Worm (Caenorhabditis elegans) whole organism, L1 larva: ENCODE results near the gene F55G1.15.

Experiments used
- C16A3.4 ChIP-seq: fragments of 150-350 bp; optimal IDR thresholded peaks from 2 replicates; lab custom pipeline; 2014; ENCODE audit warnings: missing biosample characterization, missing genetic modification characterization
- Y116A8C.19 ChIP-seq: sonication (generic microtip); optimal IDR thresholded peaks from 2 replicates; lab custom pipeline; 2016; ENCODE audit warnings: missing compliant biosample characterization, missing genetic modification characterization, borderline replicate concordance
- ceh-63 ChIP-seq: fragments of 200-800 bp; sonication (Bioruptor generic); optimal IDR thresholded peaks from 2 replicates; lab custom pipeline; 2018; ENCODE audit warnings: mild to moderate bottlenecking, missing genetic modification characterization, missing compliant biosample characterization
- ceh-8 ChIP-seq: fragments of 200-800 bp; sonication (Bioruptor generic); optimal IDR thresholded peaks from 2 replicates; lab custom pipeline; 2018; ENCODE audit warnings: mild to moderate bottlenecking, missing genetic modification characterization, moderate library complexity, missing compliant biosample characterization
- ceh-90 ChIP-seq: sonication (generic microtip); optimal IDR thresholded peaks from 2 replicates; lab custom pipeline; 2016; ENCODE audit warnings: missing genetic modification characterization, missing compliant biosample characterization
- dsc-1 ChIP-seq: sonication (generic microtip); optimal IDR thresholded peaks from 2 replicates; lab custom pipeline; 2016; ENCODE audit warnings: mild to moderate bottlenecking, missing genetic modification characterization, missing compliant biosample characterization
- efl-1 ChIP-seq, 4 experiments: fragments of 150-350 bp; optimal IDR thresholded peaks in 3 of 4; peaks in 1 of 4; 1 replicate in 1 of 4; 2 replicates in 3 of 4; lab custom pipeline; 2014; ENCODE audit warnings: missing biosample characterization in 2 of 4, missing genetic modification characterization in 2 of 4, missing genetic modification reagents in 2 of 4
- efl-3 ChIP-seq: fragments of 200-800 bp; sonication (Bioruptor generic); optimal IDR thresholded peaks from 2 replicates; lab custom pipeline; 2018; ENCODE audit warnings: mild to moderate bottlenecking, missing genetic modification characterization, missing compliant biosample characterization
- egl-13 ChIP-seq: sonication (generic microtip); optimal IDR thresholded peaks from 2 replicates; lab custom pipeline; 2016; ENCODE audit warnings: missing genotype, missing genetic modification reagents, missing genetic modification characterization, missing compliant biosample characterization
- egl-27 ChIP-seq, 2 experiments: fragments of 150-350 bp in 1 of 2; sonication (generic microtip); optimal IDR thresholded peaks; 3 replicates each; lab custom pipeline; 2017 to 2018; ENCODE audit warnings: missing biosample characterization in 2 of 2, missing genetic modification characterization in 2 of 2, missing genetic modification reagents in 2 of 2
- elt-2 ChIP-seq: sonication (generic microtip); optimal IDR thresholded peaks from 2 replicates; lab custom pipeline; 2016; ENCODE audit warnings: missing genetic modification characterization, mild to moderate bottlenecking, inconsistent platforms, missing compliant biosample characterization, missing genetic modification reagents
- grh-1 ChIP-seq: fragments of 200-800 bp; sonication (Bioruptor generic); IDR thresholded peaks from 2 replicates; pipeline ENCODE4 v1.3.6; 2022; ENCODE audit warnings: missing genetic modification reagents, missing genetic modification characterization, missing compliant biosample characterization
- hlh-4 ChIP-seq: sonication (generic microtip); optimal IDR thresholded peaks from 2 replicates; lab custom pipeline; 2016; ENCODE audit warnings: mild to moderate bottlenecking, missing genetic modification characterization, missing compliant biosample characterization
- irx-1 ChIP-seq: sonication (generic microtip); optimal IDR thresholded peaks from 2 replicates; lab custom pipeline; 2016; ENCODE audit warnings: missing genetic modification characterization, missing compliant biosample characterization
- lin-13 ChIP-seq: fragments of 150-350 bp; optimal IDR thresholded peaks from 2 replicates; lab custom pipeline; 2014; ENCODE audit warnings: missing biosample characterization, missing genetic modification reagents, missing genetic modification characterization
- lin-14 ChIP-seq: fragments of 200-800 bp; sonication (Bioruptor generic); optimal IDR thresholded peaks from 2 replicates; lab custom pipeline; 2018; ENCODE audit warnings: mild to moderate bottlenecking, missing genetic modification characterization, moderate library complexity, missing compliant biosample characterization
- lin-15B ChIP-seq: fragments of 150-350 bp; sonication (generic microtip); optimal IDR thresholded peaks from 3 replicates; lab custom pipeline; 2014; ENCODE audit warnings: missing biosample characterization, missing genetic modification characterization
- lin-35 ChIP-seq, 2 experiments: fragments of 150-350 bp; optimal IDR thresholded peaks; 2 replicates each; lab custom pipeline; 2014; ENCODE audit warnings: missing biosample characterization in 2 of 2, missing genetic modification characterization in 2 of 2, missing genetic modification reagents in 2 of 2
- lin-39 ChIP-seq: fragments of 150-350 bp; optimal IDR thresholded peaks from 2 replicates; lab custom pipeline; 2014; ENCODE audit warnings: missing biosample characterization, missing genetic modification reagents, missing genetic modification characterization
- lir-3 ChIP-seq: sonication (generic microtip); optimal IDR thresholded peaks from 2 replicates; lab custom pipeline; 2016; ENCODE audit warnings: mild to moderate bottlenecking, missing genetic modification characterization, moderate library complexity, missing compliant biosample characterization; ENCODE audit not compliant: poor library complexity
- mdl-1 ChIP-seq, 2 experiments: fragments of 150-350 bp; optimal IDR thresholded peaks; 2 replicates each; lab custom pipeline; 2014 to 2017; ENCODE audit warnings: missing biosample characterization in 2 of 2, missing genetic modification characterization in 2 of 2, inconsistent platforms in 1 of 2
- mep-1 ChIP-seq: fragments of 150-350 bp; optimal IDR thresholded peaks from 2 replicates; lab custom pipeline; 2014; ENCODE audit warnings: missing biosample characterization, missing genetic modification characterization
- nhr-19 ChIP-seq: fragments of 200-800 bp; sonication (Bioruptor generic); conservative IDR thresholded peaks from 2 replicates; pipeline ENCODE4 v1.3.6; 2022; ENCODE audit warnings: missing genetic modification characterization, missing compliant biosample characterization
- nhr-28 ChIP-seq: fragments of 150-350 bp; optimal IDR thresholded peaks from 2 replicates; lab custom pipeline; 2014; ENCODE audit warnings: missing biosample characterization, missing genetic modification characterization
- nhr-85 ChIP-seq: sonication (generic microtip); peaks from one replicate; lab custom pipeline; 2016; ENCODE audit warnings: missing genetic modification characterization, inconsistent platforms, missing compliant biosample characterization
- pax-3 ChIP-seq: fragments of 200-800 bp; sonication (Bioruptor generic); optimal IDR thresholded peaks from 2 replicates; lab custom pipeline; 2018; ENCODE audit warnings: mild to moderate bottlenecking, missing genetic modification characterization, moderate library complexity, missing compliant biosample characterization
- pqm-1 ChIP-seq: sonication (generic microtip); optimal IDR thresholded peaks from 3 replicates; lab custom pipeline; 2017; ENCODE audit warnings: missing biosample characterization, missing genetic modification characterization
- skn-1 ChIP-seq: fragments of 150-350 bp; optimal IDR thresholded peaks from 2 replicates; lab custom pipeline; 2014; ENCODE audit warnings: missing biosample characterization, missing genetic modification characterization
- sox-4 ChIP-seq: sonication (generic microtip); optimal IDR thresholded peaks from 2 replicates; lab custom pipeline; 2016; ENCODE audit warnings: missing genetic modification characterization, missing compliant biosample characterization
- zip-4 ChIP-seq: fragments of 200-800 bp; sonication (Bioruptor generic); optimal IDR thresholded peaks from 2 replicates; lab custom pipeline; 2018; ENCODE audit warnings: mild to moderate bottlenecking, missing genetic modification characterization, moderate library complexity, missing compliant biosample characterization

F55G1.15 gene

DNA sequence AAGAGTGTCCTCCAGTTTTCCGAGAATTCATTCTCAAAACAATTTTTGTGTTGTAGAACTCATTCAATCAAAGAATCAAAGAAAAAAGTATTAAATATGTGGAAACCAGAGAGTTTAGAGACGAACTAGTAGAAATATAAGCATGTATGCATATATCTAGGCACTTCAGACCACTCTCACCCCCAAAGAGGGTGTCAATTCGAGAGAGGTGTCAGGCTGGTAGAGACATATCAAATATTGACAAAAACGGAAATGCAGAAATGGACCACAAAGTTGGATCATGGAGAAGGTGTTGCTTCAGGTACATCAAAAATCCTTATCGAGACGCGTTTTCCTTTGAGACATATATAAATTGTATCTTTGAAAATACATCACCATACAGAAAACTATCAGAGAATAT lies 22.5 kb upstream of the F55G1.15 start:
- no peak for TF ChIP-seq lin-13 (GFP tag; lab: Kevin White, UChicago)
- TF ChIP-seq lin-14 (GFP tag; lab: Kevin White, UChicago), result peak; percentile 43
- TF ChIP-seq irx-1, result no peak
- no peak for TF ChIP-seq ceh-8 (GFP tag; lab: Kevin White, UChicago)
- TF ChIP-seq mdl-1 (tag; optimal IDR thresholded peaks at IDR 0.05; lab: Kevin White, UChicago), result no peak
- TF ChIP-seq pax-3 (tag; lab: Kevin White, UChicago), result no peak

DNA sequence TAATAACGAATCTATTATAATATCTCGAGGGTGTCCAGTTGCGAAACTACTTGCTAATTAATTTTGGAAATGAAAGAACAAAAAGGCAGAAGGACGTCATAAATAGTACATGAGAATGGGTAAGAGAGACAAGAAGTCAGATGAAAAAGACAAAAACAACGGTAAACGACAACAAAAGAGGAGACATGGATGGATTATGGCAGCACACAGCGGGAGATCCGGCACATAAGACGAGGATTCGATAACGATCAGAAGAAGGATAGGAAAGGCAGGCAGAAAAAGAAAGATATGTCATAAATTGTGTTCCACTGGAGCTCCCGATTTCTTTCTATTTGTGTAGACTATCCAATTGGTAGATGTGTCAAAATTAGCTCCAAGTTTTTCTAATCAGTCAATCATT lies 20.4 kb upstream of the F55G1.15 start:
- no peak for TF ChIP-seq ceh-90
- no peak for TF ChIP-seq zip-4 (GFP tag; lab: Kevin White, UChicago)
- peak; percentile 28 for TF ChIP-seq lin-14 (GFP tag; lab: Kevin White, UChicago)
- no peak for TF ChIP-seq grh-1
- TF ChIP-seq nhr-28 (tag; lab: Kevin White, UChicago), result no peak
- TF ChIP-seq nhr-85 (tag; lab: Kevin White, UChicago), result peak; percentile 29
- no peak for TF ChIP-seq lir-3 (tag; lab: Kevin White, UChicago)
- no peak for TF ChIP-seq dsc-1 (tag; lab: Kevin White, UChicago)

DNA sequence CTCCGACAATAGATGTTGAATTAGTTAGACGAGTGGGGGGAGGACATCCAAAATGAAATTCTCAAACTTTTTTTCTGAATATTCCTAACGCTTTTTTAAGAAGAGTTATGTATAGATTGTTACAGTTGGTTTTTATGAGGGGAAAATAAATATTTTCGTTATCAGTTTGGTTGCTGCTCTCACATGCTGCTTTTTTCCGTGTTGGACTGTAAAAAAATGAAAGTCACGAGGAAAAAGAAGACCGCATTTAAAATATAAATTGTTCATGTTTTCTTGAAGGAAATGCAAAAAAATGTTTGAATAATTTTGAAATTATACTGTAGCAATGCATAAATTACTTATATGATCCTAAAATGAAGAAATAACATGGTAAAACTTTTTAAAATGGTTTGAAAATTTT lies 19.6 kb upstream of the F55G1.15 start:
- TF ChIP-seq lin-35 (GFP tag; optimal IDR thresholded peaks at IDR 0.05; lab: Kevin White, UChicago), result peak in 1 of 2 experiments; percentile 16
- no peak for TF ChIP-seq pax-3 (tag; lab: Kevin White, UChicago)
- no peak for TF ChIP-seq sox-4 (tag; lab: Kevin White, UChicago)
- TF ChIP-seq elt-2 (tag; lab: Kevin White, UChicago), result peak; percentile 72
- no peak for TF ChIP-seq nhr-28 (tag; lab: Kevin White, UChicago)
- TF ChIP-seq, all 84 proteins: peak for 2

DNA sequence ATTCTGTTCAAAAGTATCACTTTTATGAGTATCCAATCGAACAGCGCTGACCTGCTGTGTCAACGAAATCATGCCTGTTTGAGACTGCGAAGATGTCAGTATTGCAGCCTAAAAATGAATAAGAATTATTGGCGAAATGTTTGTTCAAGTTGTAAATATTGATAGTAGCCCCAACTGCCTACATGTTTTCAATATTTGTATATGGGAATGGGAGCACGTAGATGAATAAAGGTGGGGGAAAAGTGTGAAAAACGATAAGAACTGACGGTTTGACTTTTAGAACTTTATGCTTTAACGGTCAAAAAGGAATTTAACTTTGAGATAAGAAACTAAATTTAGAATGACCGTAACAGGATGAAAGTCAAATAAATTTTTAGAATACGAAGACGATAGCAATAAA lies 19.0 kb upstream of the F55G1.15 start:
- TF ChIP-seq Y116A8C.19 (tag; lab: Kevin White, UChicago), result no peak
- no peak for TF ChIP-seq pqm-1 (tag; lab: Kevin White, UChicago)
- TF ChIP-seq efl-1 (optimal IDR thresholded peaks at IDR 0.05; lab: Kevin White, UChicago), result no peak
- peak in 1 of 2 experiments; percentile 68 for TF ChIP-seq efl-1 (GFP tag; optimal IDR thresholded peaks at IDR 0.05 in 1 of 2; lab: Kevin White, UChicago)
- TF ChIP-seq egl-27 (tag; optimal IDR thresholded peaks at IDR 0.05; lab: Kevin White, UChicago), result no peak
- TF ChIP-seq lin-35 (GFP tag; optimal IDR thresholded peaks at IDR 0.05; lab: Kevin White, UChicago), result peak in 1 of 2 experiments; percentile 2

DNA sequence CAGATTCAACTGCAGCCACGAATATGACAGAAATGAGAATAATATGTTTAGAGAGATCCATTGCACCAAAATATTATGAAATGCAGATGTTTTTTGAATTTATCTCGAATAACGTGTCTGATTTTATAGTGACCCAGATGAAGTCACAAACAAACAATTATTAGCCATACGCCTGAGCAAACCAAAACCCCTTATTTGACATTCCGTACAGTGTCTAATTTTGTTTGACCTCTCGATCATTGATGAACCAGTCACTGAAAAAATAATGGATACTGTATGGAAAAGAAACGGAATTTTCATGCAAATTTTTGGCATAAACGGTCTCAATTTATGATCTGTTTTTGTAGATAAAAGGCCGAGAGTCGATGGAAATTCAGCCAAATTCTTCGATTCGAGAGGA lies 14.9 kb upstream of the F55G1.15 start, which contains the start of the genes R05G6.9 and R05G6.3:
TSS of gene R05G6.9 (minus strand) at position 101 of the 400 bp plus-strand sequence.
TSS of gene R05G6.3 (plus strand) at position 386 of the 400 bp plus-strand sequence.
- TF ChIP-seq lin-39 (no peak), lin-15B (tag; lab: Kevin White, UChicago) (no peak), pqm-1 (tag; lab: Kevin White, UChicago) (no peak), zip-4 (GFP tag; lab: Kevin White, UChicago) (no peak), hlh-4 (no peak), egl-13 (tag; lab: Kevin White, UChicago) (no peak), nhr-19 (GFP tag; lab: Robert Waterston, UW) (no peak), ceh-63 (GFP tag; lab: Kevin White, UChicago) (no peak), mep-1 (tag; lab: Kevin White, UChicago) (no peak), C16A3.4 (tag; lab: Kevin White, UChicago) (no peak), efl-3 (no peak), grh-1 (no peak), efl-1 (optimal IDR thresholded peaks at IDR 0.05; lab: Kevin White, UChicago) (no peak), efl-1 (GFP tag; optimal IDR thresholded peaks at IDR 0.05 in 1 of 2; lab: Kevin White, UChicago) (no peak), skn-1 (tag; lab: Kevin White, UChicago) (no peak)
